Worm (Caenorhabditis elegans) whole organism, L3 larva: ENCODE results near the gene sra-11.
A peak's percentile ranks its signal among the peaks of the same experiment; 100 is the strongest.

Experiments used
- ceh-16 ChIP-seq: sonication (generic microtip); optimal IDR thresholded peaks from 2 replicates; lab custom pipeline; 2017; ENCODE audit warnings: missing biosample characterization, missing genetic modification characterization
- egl-27 ChIP-seq: sonication (generic microtip); optimal IDR thresholded peaks from 4 replicates; lab custom pipeline; 2017; ENCODE audit warnings: missing biosample characterization, missing genetic modification reagents, missing genetic modification characterization
- elt-1 ChIP-seq: fragments of 150-350 bp; optimal IDR thresholded peaks from 2 replicates; lab custom pipeline; 2014; ENCODE audit warnings: missing biosample characterization, missing genetic modification characterization
- elt-3 ChIP-seq, 3 experiments: fragments of 150-350 bp in 1 of 3; sonication (generic microtip) in 2 of 3; optimal IDR thresholded peaks; 2 replicates in 2 of 3; 4 replicates in 1 of 3; lab custom pipeline; 2014 to 2017; ENCODE audit warnings: missing biosample characterization in 3 of 3, missing genetic modification characterization in 3 of 3
- fkh-10 ChIP-seq: sonication (generic microtip); optimal IDR thresholded peaks from 2 replicates; lab custom pipeline; 2017; ENCODE audit warnings: missing biosample characterization, missing genetic modification reagents, missing genetic modification characterization
- fkh-2 ChIP-seq: fragments of 150-350 bp; optimal IDR thresholded peaks from 2 replicates; lab custom pipeline; 2014; ENCODE audit warnings: missing biosample characterization, missing genetic modification reagents, missing genetic modification characterization
- jun-1 ChIP-seq: fragments of 150-350 bp; optimal IDR thresholded peaks from 2 replicates; lab custom pipeline; 2014; ENCODE audit warnings: missing biosample characterization, missing genetic modification reagents, missing genetic modification characterization
- lin-15B ChIP-seq: fragments of 150-350 bp; optimal IDR thresholded peaks from 2 replicates; lab custom pipeline; 2014; ENCODE audit warnings: missing biosample characterization, missing genetic modification characterization
- lin-39 ChIP-seq: fragments of 150-350 bp; optimal IDR thresholded peaks from 2 replicates; lab custom pipeline; 2018; ENCODE audit warnings: missing biosample characterization, missing genetic modification reagents, missing genetic modification characterization
- nhr-12 ChIP-seq: fragments of 150-350 bp; optimal IDR thresholded peaks from 2 replicates; lab custom pipeline; 2014; ENCODE audit warnings: missing biosample characterization, missing genetic modification characterization
- pha-4 ChIP-seq: fragments of 150-350 bp; optimal IDR thresholded peaks from 2 replicates; lab custom pipeline; 2014; ENCODE audit warnings: missing biosample characterization, missing genetic modification reagents, missing genetic modification characterization
- pqm-1 ChIP-seq: fragments of 150-350 bp; optimal IDR thresholded peaks from 2 replicates; lab custom pipeline; 2017; ENCODE audit warnings: missing biosample characterization, missing genetic modification characterization, inconsistent platforms
- sea-2 ChIP-seq: fragments of 150-350 bp; sonication (generic microtip); optimal IDR thresholded peaks from 4 replicates; lab custom pipeline; 2014; ENCODE audit warnings: missing biosample characterization, missing genetic modification reagents, missing genetic modification characterization
- unc-39 ChIP-seq: sonication (generic microtip); optimal IDR thresholded peaks from 4 replicates; lab custom pipeline; 2017; ENCODE audit warnings: missing biosample characterization, missing genetic modification characterization

DNA sequence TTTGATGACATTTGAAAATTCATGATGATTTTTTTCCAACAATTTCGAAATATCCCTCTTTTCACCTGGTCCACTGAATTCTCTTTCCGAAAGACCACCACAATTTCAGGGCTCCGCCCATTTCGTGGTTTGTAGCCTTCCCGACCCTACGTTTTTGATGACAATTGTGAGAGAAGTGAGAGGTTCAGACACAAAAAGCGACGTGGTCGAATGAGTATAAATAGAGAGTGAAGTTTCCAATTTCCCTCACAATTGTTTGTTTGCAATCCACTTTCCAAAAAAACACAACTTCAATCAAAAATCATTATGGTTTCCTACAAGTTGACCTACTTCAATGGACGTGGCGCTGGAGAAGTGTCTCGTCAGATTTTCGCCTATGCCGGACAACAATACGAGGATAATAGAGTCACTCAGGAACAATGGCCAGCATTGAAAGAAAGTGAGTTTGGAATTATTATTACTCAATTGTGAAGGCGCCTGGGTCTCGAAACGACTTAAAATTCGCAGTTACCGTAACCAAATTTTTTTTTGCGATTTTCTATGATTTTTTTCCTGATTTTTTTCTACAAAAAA, 40.1 kb upstream of the sra-11 start, which contains the start of gene gst-5:
- TF ChIP-seq fkh-10 (GFP tag; lab: Kevin White, UChicago) (no peak), elt-1 (tag; lab: Kevin White, UChicago) (no peak), nhr-12 (tag; lab: Kevin White, UChicago) (no peak), elt-3 (tag; optimal IDR thresholded peaks at IDR 0.05; lab: Kevin White, UChicago) (no peak), pha-4 (tag; lab: Kevin White, UChicago) (peak; percentile 89), lin-15B (tag; lab: Kevin White, UChicago) (peak; percentile 15), lin-39 (tag; lab: Kevin White, UChicago) (no peak), sea-2 (GFP tag; lab: Kevin White, UChicago) (no peak), egl-27 (tag; lab: Kevin White, UChicago) (no peak), jun-1 (tag; lab: Kevin White, UChicago) (no peak), ceh-16 (tag; lab: Kevin White, UChicago) (no peak), pqm-1 (tag; lab: Kevin White, UChicago) (peak; percentile 17), fkh-2 (tag; lab: Kevin White, UChicago) (no peak), unc-39 (tag; lab: Kevin White, UChicago) (no peak)
